Fruit fly (Drosophila melanogaster) whole organism, embryonic: ENCODE measurements around the gene CG17959.

ENCODE experiments used
- Bteb2 ChIP-seq: fragments of 200-800 bp; sonication (Bioruptor generic); optimal IDR thresholded peaks from 2 replicates; lab custom pipeline; 2016; ENCODE audit warnings: missing biosample characterization, missing genetic modification characterization
- CG10321 ChIP-seq: fragments of 200-800 bp; sonication (Bioruptor generic); IDR thresholded peaks from 2 replicates; pipeline ENCODE4 v1.3.6; 2022; ENCODE audit warnings: missing biosample characterization, missing genetic modification characterization
- CG10979 ChIP-seq: fragments of 200-800 bp; sonication (Bioruptor generic); optimal IDR thresholded peaks from 2 replicates; lab custom pipeline; 2018; ENCODE audit warnings: missing biosample characterization, mild to moderate bottlenecking, missing genetic modification characterization, moderate library complexity
- CG11085 ChIP-seq: fragments of 200-800 bp; sonication (Bioruptor generic); IDR thresholded peaks from 2 replicates; pipeline ENCODE4 v1.3.6; 2022; ENCODE audit warnings: missing biosample characterization, missing genetic modification characterization
- CG11398 ChIP-seq: fragments of 200-800 bp; sonication (Bioruptor generic); optimal IDR thresholded peaks from 2 replicates; lab custom pipeline; 2016; ENCODE audit warnings: missing biosample characterization, missing genetic modification characterization
- CG11504 ChIP-seq: fragments of 200-800 bp; sonication (Bioruptor generic); optimal IDR thresholded peaks from 3 replicates; lab custom pipeline; 2019; ENCODE audit warnings: missing biosample characterization, mild to moderate bottlenecking, missing genetic modification characterization, moderate library complexity
- CG11560 ChIP-seq: fragments of 200-800 bp; sonication (Bioruptor generic); IDR thresholded peaks from 3 replicates; pipeline ENCODE4 v1.3.6; 2022; ENCODE audit warnings: missing biosample characterization, missing genetic modification characterization
- CG11695 ChIP-seq: fragments of 200-800 bp; sonication (Bioruptor generic); IDR thresholded peaks from 3 replicates; pipeline ENCODE4 v1.3.6; 2022; ENCODE audit warnings: missing biosample characterization, missing genetic modification characterization
- CG13296 ChIP-seq: fragments of 200-800 bp; sonication (Bioruptor generic); optimal IDR thresholded peaks from 3 replicates; lab custom pipeline; 2018; ENCODE audit warnings: missing biosample characterization, mild to moderate bottlenecking, missing genetic modification characterization
- CG14441 ChIP-seq: fragments of 200-800 bp; sonication (Bioruptor generic); IDR thresholded peaks from 2 replicates; pipeline ENCODE4 v1.3.6; 2022; ENCODE audit warnings: missing biosample characterization, missing genetic modification characterization
- CG14710 ChIP-seq: fragments of 200-800 bp; sonication (Bioruptor generic); optimal IDR thresholded peaks from 3 replicates; lab custom pipeline; 2019; ENCODE audit warnings: missing biosample characterization, mild to moderate bottlenecking, missing genetic modification characterization, moderate library complexity
- CG1602 ChIP-seq: fragments of 200-800 bp; sonication (Bioruptor generic); optimal IDR thresholded peaks from 3 replicates; lab custom pipeline; 2016; ENCODE audit warnings: missing biosample characterization, missing genetic modification characterization
- CG17802 ChIP-seq: fragments of 200-800 bp; sonication (Bioruptor generic); optimal IDR thresholded peaks from 2 replicates; lab custom pipeline; 2018; ENCODE audit warnings: missing biosample characterization, mild to moderate bottlenecking, missing genetic modification characterization, moderate library complexity
- CG18011 ChIP-seq: fragments of 200-800 bp; sonication (Bioruptor generic); optimal IDR thresholded peaks from 2 replicates; lab custom pipeline; 2017; ENCODE audit warnings: missing biosample characterization, missing genetic modification characterization, mild to moderate bottlenecking, moderate library complexity, missing genotype
- CG2678 ChIP-seq: fragments of 200-800 bp; sonication (Bioruptor generic); optimal IDR thresholded peaks from 3 replicates; lab custom pipeline; 2019; ENCODE audit warnings: missing biosample characterization, mild to moderate bottlenecking, missing genetic modification characterization, moderate library complexity
- CG34376 ChIP-seq: fragments of 200-800 bp; sonication (Bioruptor generic); optimal IDR thresholded peaks from 2 replicates; lab custom pipeline; 2018; ENCODE audit warnings: missing biosample characterization, mild to moderate bottlenecking, missing genetic modification characterization
- CG4282 ChIP-seq: fragments of 200-800 bp; sonication (Bioruptor generic); optimal IDR thresholded peaks from 2 replicates; lab custom pipeline; 2016; ENCODE audit warnings: missing biosample characterization, missing genetic modification characterization
- CG4424 ChIP-seq: fragments of 200-800 bp; sonication (Bioruptor generic); optimal IDR thresholded peaks from 3 replicates; lab custom pipeline; 2016; ENCODE audit warnings: missing biosample characterization, missing genetic modification characterization
- CG7839 ChIP-seq: fragments of 200-800 bp; sonication (Bioruptor generic); optimal IDR thresholded peaks from 3 replicates; lab custom pipeline; 2018; ENCODE audit warnings: missing biosample characterization, mild to moderate bottlenecking, missing genetic modification characterization, moderate library complexity
- CG8944 ChIP-seq: fragments of 200-800 bp; sonication (Bioruptor generic); optimal IDR thresholded peaks from 3 replicates; lab custom pipeline; 2016; ENCODE audit warnings: missing biosample characterization, missing genetic modification characterization
- CrebB ChIP-seq: fragments of 200-800 bp; sonication (Bioruptor generic); optimal IDR thresholded peaks from 3 replicates; lab custom pipeline; 2018; ENCODE audit warnings: missing biosample characterization, mild to moderate bottlenecking, missing genetic modification characterization
- E2f2 ChIP-seq: fragments of 200-800 bp; sonication (Bioruptor generic); IDR thresholded peaks from 2 replicates; pipeline ENCODE4 v1.3.6; 2022; ENCODE audit warnings: missing biosample characterization, missing genetic modification characterization
- Gug ChIP-seq: fragments of 200-800 bp; sonication (Bioruptor generic); IDR thresholded peaks from 4 replicates; pipeline ENCODE4 v1.3.6; 2022; ENCODE audit warnings: missing biosample characterization, missing genetic modification characterization
- HLH54F ChIP-seq: fragments of 200-800 bp; sonication (Bioruptor generic); optimal IDR thresholded peaks from 3 replicates; lab custom pipeline; 2016; ENCODE audit warnings: missing biosample characterization, missing genetic modification characterization
- Jarid2 ChIP-seq: fragments of 200-800 bp; sonication (Bioruptor generic); optimal IDR thresholded peaks from 3 replicates; lab custom pipeline; 2017; ENCODE audit warnings: mild to moderate bottlenecking, missing biosample characterization, missing genetic modification reagents, missing genetic modification characterization
- Mes4 ChIP-seq: fragments of 200-800 bp; sonication (Bioruptor generic); optimal IDR thresholded peaks from 2 replicates; lab custom pipeline; 2016; ENCODE audit warnings: missing biosample characterization, missing genetic modification characterization
- Neu2 ChIP-seq: fragments of 200-800 bp; sonication (Bioruptor generic); optimal IDR thresholded peaks from 3 replicates; lab custom pipeline; 2016; ENCODE audit warnings: missing biosample characterization, missing genetic modification characterization, borderline replicate concordance
- Nf-YB ChIP-seq: fragments of 200-800 bp; sonication (Bioruptor generic); optimal IDR thresholded peaks from 3 replicates; lab custom pipeline; 2019; ENCODE audit warnings: missing biosample characterization, mild to moderate bottlenecking, missing genetic modification characterization, moderate library complexity
- Sin3A ChIP-seq: fragments of >200 bp; optimal IDR thresholded peaks from 2 replicates; lab custom pipeline; 2018
- Sox102F ChIP-seq: fragments of 200-800 bp; sonication (Bioruptor generic); optimal IDR thresholded peaks from 2 replicates; lab custom pipeline; 2018; ENCODE audit warnings: missing biosample characterization, mild to moderate bottlenecking, missing genetic modification characterization, moderate library complexity
- ap ChIP-seq: fragments of 200-800 bp; sonication (Bioruptor generic); IDR thresholded peaks from 2 replicates; pipeline ENCODE4 v1.3.6; 2022; ENCODE audit warnings: missing biosample characterization, missing genetic modification characterization
- ato ChIP-seq: fragments of 200-800 bp; sonication (Bioruptor generic); IDR thresholded peaks from 2 replicates; pipeline ENCODE4 v1.3.6; 2022; ENCODE audit warnings: missing biosample characterization, missing genetic modification characterization; ENCODE audit not compliant: partially characterized antibody
- chif ChIP-seq, 2 experiments: fragments of 200-800 bp; sonication (Bioruptor generic); optimal IDR thresholded peaks; 3 replicates each; lab custom pipeline; 2016; ENCODE audit warnings: missing biosample characterization in 2 of 2, missing genetic modification characterization in 2 of 2
- ci ChIP-seq: fragments of 200-800 bp; sonication (Bioruptor generic); IDR thresholded peaks from 3 replicates; pipeline ENCODE4 v1.3.6; 2022; ENCODE audit warnings: missing biosample characterization, missing genetic modification characterization
- corto ChIP-seq: fragments of 200-800 bp; sonication (Bioruptor generic); optimal IDR thresholded peaks from 2 replicates; lab custom pipeline; 2016; ENCODE audit warnings: missing biosample characterization, mild to moderate bottlenecking, missing genetic modification characterization, moderate library complexity
- dpn ChIP-seq, 2 experiments: fragments of 200-800 bp; sonication (Bioruptor generic); optimal IDR thresholded peaks; 3 replicates each; lab custom pipeline; 2016; ENCODE audit warnings: missing biosample characterization in 2 of 2, missing genetic modification characterization in 2 of 2
- dysf ChIP-seq: fragments of 200-800 bp; sonication (Bioruptor generic); IDR thresholded peaks from 3 replicates; pipeline ENCODE4 v1.3.6; 2022; ENCODE audit warnings: missing biosample characterization, missing genetic modification characterization
- gce ChIP-seq: fragments of 200-800 bp; sonication (Bioruptor generic); IDR thresholded peaks from 3 replicates; pipeline ENCODE4 v1.3.6; 2022; ENCODE audit warnings: missing biosample characterization, missing genetic modification characterization
- gsb-n ChIP-seq: fragments of 200-800 bp; sonication (Bioruptor generic); optimal IDR thresholded peaks from 3 replicates; lab custom pipeline; 2018; ENCODE audit warnings: missing biosample characterization, mild to moderate bottlenecking, missing genetic modification characterization
- odd ChIP-seq: fragments of 200-800 bp; sonication (Bioruptor generic); optimal IDR thresholded peaks from 2 replicates; lab custom pipeline; 2017; ENCODE audit warnings: missing biosample characterization, mild to moderate bottlenecking, missing genetic modification characterization
- org-1 ChIP-seq: fragments of 200-800 bp; sonication (Bioruptor generic); optimal IDR thresholded peaks from 2 replicates; lab custom pipeline; 2017; ENCODE audit warnings: missing biosample characterization, missing genetic modification characterization
- prd ChIP-seq, 3 experiments: fragments of >200 bp in 2 of 3; fragments of 200-800 bp in 1 of 3; sonication (Bioruptor generic) in 1 of 3; optimal IDR thresholded peaks in 2 of 3; IDR thresholded peaks in 1 of 3; 2 replicates in 2 of 3; 3 replicates in 1 of 3; pipeline versions ENCODE4 v1.3.6 to Lab custom; 2017 to 2022; ENCODE audit warnings: missing biosample characterization in 1 of 3, missing genetic modification characterization in 1 of 3
- psq ChIP-seq: fragments of 200-800 bp; sonication (Bioruptor generic); optimal IDR thresholded peaks from 2 replicates; lab custom pipeline; 2017; ENCODE audit warnings: missing biosample characterization, missing genetic modification characterization
- pum ChIP-seq: fragments of 200-800 bp; sonication (Bioruptor generic); optimal IDR thresholded peaks from 2 replicates; lab custom pipeline; 2016; ENCODE audit warnings: missing biosample characterization, missing genetic modification characterization
- rib ChIP-seq: fragments of 200-800 bp; sonication (Bioruptor generic); IDR thresholded peaks from 2 replicates; pipeline ENCODE4 v1.3.6; 2022; ENCODE audit warnings: missing biosample characterization, missing genetic modification characterization
- seq ChIP-seq: fragments of 200-800 bp; sonication (Bioruptor generic); IDR thresholded peaks from 2 replicates; pipeline ENCODE4 v1.3.6; 2022; ENCODE audit warnings: missing biosample characterization, missing genetic modification characterization
- trem ChIP-seq: fragments of 200-800 bp; optimal IDR thresholded peaks from 3 replicates; lab custom pipeline; 2019; ENCODE audit warnings: missing biosample characterization, mild to moderate bottlenecking, missing genetic modification characterization, moderate library complexity
- vnd ChIP-seq: fragments of 200-800 bp; sonication (Bioruptor generic); IDR thresholded peaks from 3 replicates; pipeline ENCODE4 v1.3.6; 2022; ENCODE audit warnings: missing biosample characterization, missing genetic modification characterization; ENCODE audit not compliant: partially characterized antibody
- zfh1 ChIP-seq: fragments of 200-800 bp; sonication (Bioruptor generic); IDR thresholded peaks from 3 replicates; pipeline ENCODE4 v1.3.6; 2022; ENCODE audit warnings: missing biosample characterization, missing genetic modification characterization

CG17959 gene

DNA sequence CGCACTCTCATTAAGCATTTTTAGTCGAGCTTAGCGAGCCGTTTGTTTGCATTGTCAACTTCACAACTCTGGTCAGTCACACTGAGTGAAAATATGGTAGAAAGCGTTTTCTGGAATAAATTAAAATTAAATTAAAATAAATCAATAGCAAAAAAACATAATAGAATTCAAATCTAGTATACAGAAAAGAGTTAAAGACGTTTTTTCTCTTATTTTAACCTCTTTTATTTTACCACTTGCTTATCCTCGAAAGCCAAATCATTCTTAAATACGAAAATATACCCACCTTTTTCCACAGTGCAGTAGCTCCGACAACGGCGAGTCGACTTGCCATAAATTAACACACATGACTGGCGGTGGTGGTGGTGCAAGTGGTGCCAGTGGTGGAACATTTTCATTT, 4.7 kb downstream of the CG17959 start (continued):
- no peak for TF ChIP-seq CG10321 (GFP tag; lab: Robert Waterston, UW)

- TF ChIP-seq CrebB, result no peak
- TF ChIP-seq zfh1 (GFP tag; lab: Robert Waterston, UW), result peak; percentile 27; the same call in 1 of the 3 replicates
- no peak for TF ChIP-seq Neu2 (GFP tag; lab: Kevin White, UChicago)
- peak; percentile 1 for TF ChIP-seq pum
- no peak for TF ChIP-seq CG4424 (GFP tag; lab: Kevin White, UChicago)
- TF ChIP-seq seq (GFP tag; lab: Robert Waterston, UW), result no peak
- no peak for TF ChIP-seq rib
- no peak for TF ChIP-seq vnd (GFP tag; lab: Robert Waterston, UW)
- TF ChIP-seq HLH54F, result no peak
- no peak for TF ChIP-seq CG1602
- no peak for TF ChIP-seq CG2678
- no peak for TF ChIP-seq CG11560 (tag; lab: Robert Waterston, UW)
- TF ChIP-seq dpn (GFP tag; optimal IDR thresholded peaks at IDR 0.05; lab: Kevin White, UChicago), result no peak
- TF ChIP-seq CG18011 (GFP tag; lab: Kevin White, UChicago), result no peak
- TF ChIP-seq Sin3A (lab: Kevin White, UChicago), result no peak
- peak; percentile 37 for TF ChIP-seq CG10979 (tag; lab: Kevin White, UChicago)
- no peak for TF ChIP-seq CG17802 (tag; lab: Kevin White, UChicago)
- no peak for TF ChIP-seq Bteb2 (GFP tag; lab: Kevin White, UChicago)
- TF ChIP-seq CG11504 (tag; lab: Kevin White, UChicago), result peak; percentile 9
- TF ChIP-seq CG11085 (GFP tag; lab: Robert Waterston, UW), result no peak
- TF ChIP-seq CG8944 (GFP tag; lab: Kevin White, UChicago), result no peak
- TF ChIP-seq chif (GFP tag; optimal IDR thresholded peaks at IDR 0.05; lab: Kevin White, UChicago), result peak in 1 of 2 experiments; percentile 1
- peak; percentile 12 for TF ChIP-seq CG7839 (tag; lab: Kevin White, UChicago)
- no peak for TF ChIP-seq ap (GFP tag; lab: Robert Waterston, UW)
- peak; percentile 15 for TF ChIP-seq Sox102F (GFP tag; lab: Kevin White, UChicago)
- no peak for TF ChIP-seq ato (GFP tag; lab: Robert Waterston, UW)
- TF ChIP-seq Jarid2 (GFP tag; lab: Kevin White, UChicago), result no peak
- TF ChIP-seq gce, result no peak
- TF ChIP-seq CG13296 (GFP tag; lab: Kevin White, UChicago), result no peak
- 0 out of 2 replicates have a peak, but pooled peaks have one; percentile 12 for TF ChIP-seq CG14441 (GFP tag; lab: Robert Waterston, UW)
- no peak for TF ChIP-seq odd
- no peak for TF ChIP-seq CG4282 (GFP tag; lab: Kevin White, UChicago)
- 0 out of 3 replicates have a peak, but pooled peaks have one; percentile 18 for TF ChIP-seq ci (GFP tag; lab: Robert Waterston, UW)
- no peak for TF ChIP-seq E2f2 (GFP tag; lab: Robert Waterston, UW)
- TF ChIP-seq CG34376 (GFP tag; lab: Kevin White, UChicago), result no peak
- no peak for TF ChIP-seq psq (GFP tag; lab: Kevin White, UChicago)
- no peak for TF ChIP-seq trem (tag; lab: Kevin White, UChicago)
- no peak for TF ChIP-seq Gug (GFP tag; lab: Robert Waterston, UW)
- TF ChIP-seq corto, result no peak
- peak; percentile 1 for TF ChIP-seq CG14710 (tag; lab: Kevin White, UChicago)
- TF ChIP-seq CG11398 (GFP tag; lab: Kevin White, UChicago), result no peak
- no peak for TF ChIP-seq prd (optimal IDR thresholded peaks at IDR 0.05; lab: Kevin White, UChicago)
- TF ChIP-seq prd (GFP tag; IDR thresholded peaks at IDR 0.05; lab: Robert Waterston, UW), result peak; percentile 52; the same call in 1 of the 3 replicates
- no peak for TF ChIP-seq Nf-YB (GFP tag; lab: Kevin White, UChicago)
- no peak for TF ChIP-seq CG11695 (GFP tag; lab: Robert Waterston, UW)
- no peak for TF ChIP-seq dysf (GFP tag; lab: Robert Waterston, UW)
- no peak for TF ChIP-seq Mes4 (GFP tag; lab: Kevin White, UChicago)
- no peak for TF ChIP-seq org-1 (GFP tag; lab: Kevin White, UChicago)
- TF ChIP-seq gsb-n (tag; lab: Kevin White, UChicago), result no peak
Observed at dm6 chrX:2956641-2957040, 9.7 kb downstream of the CG17959 start.
